Worm (Caenorhabditis elegans) whole organism, mixed stage, embryonic: ENCODE data around the gene T13H5.8.
A peak's percentile ranks its signal among the peaks of the same experiment; 100 is the strongest.

Experiments used
- M03D4.4 ChIP-seq: sonication (generic microtip); optimal IDR thresholded peaks from 2 replicates; lab custom pipeline; 2017; ENCODE audit warnings: mild to moderate bottlenecking, missing genetic modification characterization, missing compliant biosample characterization
- bed-3 ChIP-seq: fragments of 200-800 bp; sonication (Bioruptor generic); optimal IDR thresholded peaks from 3 replicates; lab custom pipeline; 2018; ENCODE audit warnings: mild to moderate bottlenecking, missing genetic modification characterization, moderate library complexity, missing compliant biosample characterization
- blmp-1 ChIP-seq: fragments of 150-350 bp; optimal IDR thresholded peaks from 2 replicates; lab custom pipeline; 2014; ENCODE audit warnings: missing biosample characterization, missing genetic modification characterization
- ceh-39 ChIP-seq: fragments of 150-350 bp; optimal IDR thresholded peaks from 2 replicates; lab custom pipeline; 2014; ENCODE audit warnings: missing biosample characterization, missing genetic modification characterization
- ces-1 ChIP-seq: fragments of 150-350 bp; optimal IDR thresholded peaks from 2 replicates; lab custom pipeline; 2014; ENCODE audit warnings: missing biosample characterization, missing genetic modification reagents, missing genetic modification characterization
- cnd-1 ChIP-seq: fragments of 200-800 bp; sonication (Bioruptor generic); optimal IDR thresholded peaks from 2 replicates; lab custom pipeline; 2018; ENCODE audit warnings: mild to moderate bottlenecking, missing genetic modification characterization, missing compliant biosample characterization
- elt-1 ChIP-seq: sonication (generic microtip); optimal IDR thresholded peaks from 2 replicates; lab custom pipeline; 2017; ENCODE audit warnings: missing genetic modification characterization, mild to moderate bottlenecking, missing compliant biosample characterization, antibody characterized with exemption, moderate library complexity, borderline replicate concordance; ENCODE audit not compliant: insufficient read depth
- elt-3 ChIP-seq: fragments of 150-350 bp; optimal IDR thresholded peaks from 2 replicates; lab custom pipeline; 2014; ENCODE audit warnings: missing biosample characterization, missing genetic modification characterization
- flh-1 ChIP-seq: fragments of 200-800 bp; sonication (Bioruptor generic); optimal IDR thresholded peaks from 2 replicates; lab custom pipeline; 2018; ENCODE audit warnings: mild to moderate bottlenecking, missing genetic modification characterization, moderate library complexity, missing compliant biosample characterization
- ham-2 ChIP-seq: fragments of 200-800 bp; sonication (Bioruptor generic); optimal IDR thresholded peaks from 2 replicates; lab custom pipeline; 2018; ENCODE audit warnings: mild to moderate bottlenecking, missing genetic modification characterization, missing compliant biosample characterization
- hlh-1 ChIP-seq: fragments of 150-350 bp; optimal IDR thresholded peaks from 2 replicates; lab custom pipeline; 2014; ENCODE audit warnings: missing biosample characterization, missing genetic modification reagents, missing genetic modification characterization
- lin-13 ChIP-seq: fragments of 150-350 bp; optimal IDR thresholded peaks from 2 replicates; lab custom pipeline; 2014; ENCODE audit warnings: missing biosample characterization, missing genetic modification characterization
- lin-32 ChIP-seq: fragments of 200-800 bp; sonication (Bioruptor generic); optimal IDR thresholded peaks from 2 replicates; lab custom pipeline; 2018; ENCODE audit warnings: mild to moderate bottlenecking, missing genetic modification characterization, missing compliant biosample characterization
- mab-5 ChIP-seq: fragments of 150-350 bp; optimal IDR thresholded peaks from 2 replicates; lab custom pipeline; 2014; ENCODE audit warnings: missing biosample characterization, missing genetic modification characterization
- mls-2 ChIP-seq: sonication (generic microtip); optimal IDR thresholded peaks from 2 replicates; lab custom pipeline; 2016; ENCODE audit warnings: mild to moderate bottlenecking, missing genetic modification characterization, moderate library complexity, missing compliant biosample characterization
- nhr-12 ChIP-seq: fragments of 150-350 bp; optimal IDR thresholded peaks from 2 replicates; lab custom pipeline; 2014; ENCODE audit warnings: missing biosample characterization, missing genetic modification characterization
- nhr-2 ChIP-seq: fragments of 150-350 bp; optimal IDR thresholded peaks from 2 replicates; lab custom pipeline; 2014; ENCODE audit warnings: missing biosample characterization, missing genetic modification characterization
- nhr-237 ChIP-seq: fragments of 150-350 bp; optimal IDR thresholded peaks from 2 replicates; lab custom pipeline; 2014; ENCODE audit warnings: missing biosample characterization, missing genetic modification characterization
- nhr-28 ChIP-seq: fragments of 150-350 bp; optimal IDR thresholded peaks from 2 replicates; lab custom pipeline; 2014; ENCODE audit warnings: missing biosample characterization, missing genetic modification characterization
- nhr-76 ChIP-seq: sonication (generic microtip); optimal IDR thresholded peaks from 2 replicates; lab custom pipeline; 2017; ENCODE audit warnings: missing biosample characterization, missing genetic modification characterization
- pha-4 ChIP-seq: fragments of 150-350 bp; optimal IDR thresholded peaks from 2 replicates; lab custom pipeline; 2018; ENCODE audit warnings: missing biosample characterization, missing genetic modification reagents, missing genetic modification characterization
- sem-2 ChIP-seq: fragments of 200-800 bp; sonication (Bioruptor generic); optimal IDR thresholded peaks from 2 replicates; lab custom pipeline; 2018; ENCODE audit warnings: mild to moderate bottlenecking, missing genetic modification characterization, missing compliant biosample characterization
- sptf-1 ChIP-seq: sonication (generic microtip); optimal IDR thresholded peaks from 2 replicates; lab custom pipeline; 2017; ENCODE audit warnings: mild to moderate bottlenecking, missing genetic modification characterization, moderate library complexity, missing compliant biosample characterization
- tbx-8 ChIP-seq: fragments of 200-800 bp; sonication (Bioruptor generic); optimal IDR thresholded peaks from 2 replicates; lab custom pipeline; 2018; ENCODE audit warnings: mild to moderate bottlenecking, missing genetic modification characterization, moderate library complexity, missing compliant biosample characterization
- unc-120 ChIP-seq: sonication (generic microtip); optimal IDR thresholded peaks from 2 replicates; lab custom pipeline; 2017; ENCODE audit warnings: missing genetic modification characterization, missing compliant biosample characterization; ENCODE audit not compliant: poor library complexity, severe bottlenecking
- unc-39 ChIP-seq: fragments of 150-350 bp; optimal IDR thresholded peaks from 2 replicates; lab custom pipeline; 2014; ENCODE audit warnings: missing biosample characterization, missing genetic modification characterization
- unc-62 ChIP-seq: fragments of 150-350 bp; optimal IDR thresholded peaks from 2 replicates; lab custom pipeline; 2014; ENCODE audit warnings: missing biosample characterization, missing genetic modification reagents, missing genetic modification characterization
- zip-8 ChIP-seq: fragments of 150-350 bp; optimal IDR thresholded peaks from 2 replicates; lab custom pipeline; 2014; ENCODE audit warnings: missing biosample characterization, missing genetic modification characterization
- ztf-11 ChIP-seq: fragments of 150-350 bp; optimal IDR thresholded peaks from 2 replicates; lab custom pipeline; 2014; ENCODE audit warnings: missing biosample characterization, missing genetic modification characterization

Gene T13H5.8

DNA sequence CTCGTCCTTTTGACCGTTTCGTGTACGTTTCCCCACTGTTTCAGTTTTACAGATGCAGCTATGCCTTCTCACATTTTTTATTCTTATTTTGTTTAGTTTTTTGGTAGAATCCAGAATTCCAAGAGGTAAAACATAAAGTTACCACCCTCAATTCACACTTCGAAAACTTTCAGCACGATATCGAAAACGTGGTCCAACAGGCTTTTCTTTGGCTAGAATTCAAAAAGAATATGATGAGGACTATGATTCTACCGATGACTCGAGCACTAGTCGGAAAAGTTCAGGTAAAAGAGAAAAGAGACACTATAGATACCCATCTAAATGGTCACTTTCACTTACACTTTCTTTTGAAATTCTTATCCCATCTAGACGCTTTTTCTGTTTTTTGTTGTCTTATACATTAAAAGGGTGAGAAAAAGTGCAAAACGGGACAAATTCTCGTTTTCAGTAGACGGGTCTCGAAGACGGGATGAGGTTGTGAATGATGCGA, 24.0 kb upstream of the T13H5.8 start, which contains the start of gene M05D6.9:
M05D6.9 (plus strand) TSS at position 51 of the 490 bp plus-strand sequence.
- TF ChIP-seq mab-5 (tag; lab: Kevin White, UChicago) (no peak), nhr-12 (tag; lab: Kevin White, UChicago) (no peak), nhr-2 (tag; lab: Kevin White, UChicago) (no peak), ces-1 (GFP tag; lab: Kevin White, UChicago) (no peak), tbx-8 (no peak), unc-39 (tag; lab: Kevin White, UChicago) (no peak), nhr-237 (tag; lab: Kevin White, UChicago) (no peak), mls-2 (tag; lab: Kevin White, UChicago) (no peak), lin-13 (no peak), nhr-76 (tag; lab: Kevin White, UChicago) (no peak), sem-2 (GFP tag; lab: Kevin White, UChicago) (no peak)

DNA sequence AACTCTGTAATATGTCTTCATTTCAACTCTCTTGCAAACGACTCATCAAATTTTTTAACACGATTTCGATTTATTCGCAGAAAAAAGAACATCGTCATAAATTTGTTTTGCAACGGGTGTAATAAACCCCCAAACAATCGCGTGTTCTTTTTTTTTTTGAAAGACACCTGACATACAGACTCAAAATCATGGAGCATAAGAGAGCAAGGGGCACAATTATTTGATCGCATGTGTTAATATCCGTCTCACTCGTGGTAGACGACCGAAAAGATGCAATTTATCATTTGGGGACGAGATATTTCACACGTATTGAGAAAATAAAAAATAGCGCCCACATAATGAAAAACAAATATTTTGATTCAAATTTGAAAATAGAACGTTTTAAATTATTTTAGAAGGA, 22.1 kb upstream of the T13H5.8 start:
- no peak for TF ChIP-seq hlh-1 (tag; lab: Kevin White, UChicago)
- TF ChIP-seq ztf-11 (tag; lab: Kevin White, UChicago), result no peak
- TF ChIP-seq, all 35 proteins: peak for 0

DNA sequence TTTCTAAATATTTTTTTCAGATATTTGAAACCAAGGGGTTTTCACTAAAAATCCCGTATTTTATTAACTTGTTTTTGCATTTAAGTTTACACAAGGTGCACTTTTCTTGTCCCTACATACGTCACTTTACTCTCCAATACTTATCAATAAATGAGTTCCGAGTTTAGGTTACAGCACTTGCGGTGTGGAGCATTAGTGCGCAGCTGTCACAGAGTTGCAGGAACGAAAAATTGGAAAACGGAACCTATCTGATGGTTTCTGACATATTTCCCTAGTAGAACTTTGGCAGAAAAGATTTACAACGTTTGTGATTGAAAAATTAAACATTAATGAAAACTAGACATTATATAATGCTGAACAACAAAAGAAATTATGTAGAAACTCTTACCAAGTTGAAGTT, 20.1 kb upstream of the T13H5.8 start:
- no peak for TF ChIP-seq ham-2
- no peak for TF ChIP-seq lin-32 (GFP tag; lab: Kevin White, UChicago)
- no peak for TF ChIP-seq elt-3 (tag; lab: Kevin White, UChicago)
- peak; percentile 96 for TF ChIP-seq hlh-1 (tag; lab: Kevin White, UChicago)

DNA sequence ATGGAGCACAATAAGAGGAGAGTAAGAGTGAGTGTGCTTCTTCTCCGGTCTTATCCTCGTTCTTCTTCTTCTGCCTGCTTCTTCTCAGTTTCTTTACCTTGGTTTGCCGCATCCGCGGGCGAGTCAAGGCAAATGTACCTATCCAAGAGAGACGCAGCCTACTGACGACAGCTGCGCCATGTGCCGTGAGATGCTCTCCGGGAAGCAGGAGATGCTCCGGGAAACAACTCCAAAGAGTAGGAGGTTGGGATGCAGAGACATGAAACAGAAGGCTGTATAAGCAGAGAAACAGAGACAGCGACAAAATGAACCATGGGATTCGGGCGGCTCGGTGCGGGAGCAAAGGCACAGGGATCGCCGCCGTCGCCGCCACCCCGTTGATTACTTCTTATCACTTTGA, 19.3 kb upstream of the T13H5.8 start:
- TF ChIP-seq unc-120 (tag; lab: Kevin White, UChicago), result peak; percentile 95
- peak; percentile 100 for TF ChIP-seq hlh-1 (tag; lab: Kevin White, UChicago)
- TF ChIP-seq M03D4.4 (tag; lab: Kevin White, UChicago), result peak; percentile 25
- TF ChIP-seq cnd-1 (tag; lab: Kevin White, UChicago), result no peak
- TF ChIP-seq unc-62, result peak; percentile 66
- no peak for TF ChIP-seq flh-1 (GFP tag; lab: Kevin White, UChicago)
- no peak for TF ChIP-seq ceh-39

DNA sequence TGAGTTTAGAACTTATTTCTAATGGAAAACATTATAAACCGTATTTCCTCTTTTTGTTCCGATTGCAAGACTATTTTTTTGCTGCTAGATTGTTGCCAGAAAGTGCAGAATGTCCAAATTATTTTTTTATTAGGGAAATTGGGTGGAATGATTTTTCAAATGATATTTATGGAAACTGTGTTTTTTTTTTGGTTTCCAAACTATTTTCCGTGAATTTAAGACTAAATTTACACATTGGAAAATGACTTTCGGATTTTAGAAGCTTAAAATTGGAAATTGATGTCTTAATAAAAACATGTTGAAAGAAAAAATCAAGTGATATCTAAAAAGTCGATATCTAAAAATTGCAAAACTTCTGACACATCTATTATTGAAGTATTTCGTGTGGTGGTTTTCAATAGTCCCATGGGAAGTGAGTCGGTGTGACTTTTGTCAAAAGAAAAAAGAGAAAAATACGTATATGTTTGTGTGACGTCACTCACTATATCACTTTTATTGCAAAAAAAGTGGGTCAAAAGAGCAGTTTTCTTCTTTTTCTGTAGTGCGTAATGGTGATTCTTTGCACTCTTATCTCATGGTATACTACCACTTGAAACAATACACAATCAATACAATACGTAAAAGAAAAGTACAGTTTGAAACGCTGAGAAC, 14.1 kb upstream of the T13H5.8 start:
- no peak for TF ChIP-seq sem-2 (GFP tag; lab: Kevin White, UChicago)
- no peak for TF ChIP-seq lin-13
- no peak for TF ChIP-seq bed-3 (GFP tag; lab: Kevin White, UChicago)
- no peak for TF ChIP-seq elt-3 (tag; lab: Kevin White, UChicago)
- no peak for TF ChIP-seq unc-120 (tag; lab: Kevin White, UChicago)
- TF ChIP-seq, all 35 proteins: peak for 0

DNA sequence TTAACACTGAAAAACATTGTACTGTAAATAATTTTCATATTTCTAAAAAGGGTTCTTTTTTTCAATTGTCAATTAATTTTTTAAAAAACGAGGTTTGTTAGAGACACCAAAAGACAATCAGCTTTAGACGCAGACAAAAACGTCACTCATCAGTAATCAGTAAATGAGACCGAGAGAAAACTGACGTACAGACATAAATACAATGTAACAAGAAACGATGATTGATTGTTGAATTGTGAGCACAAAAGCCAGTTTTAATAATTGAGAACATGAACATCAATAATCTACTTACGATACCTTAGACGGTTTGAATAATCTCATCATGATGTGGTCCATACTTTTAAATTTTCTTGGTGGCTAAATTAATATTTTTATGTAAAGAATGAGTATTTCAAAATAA, 11.6 kb upstream of the T13H5.8 start:
- TF ChIP-seq unc-39 (tag; lab: Kevin White, UChicago) (no peak), elt-1 (tag; lab: Kevin White, UChicago) (no peak), tbx-8 (no peak), unc-120 (tag; lab: Kevin White, UChicago) (no peak), hlh-1 (tag; lab: Kevin White, UChicago) (no peak), bed-3 (GFP tag; lab: Kevin White, UChicago) (no peak), blmp-1 (tag; lab: Kevin White, UChicago) (no peak), elt-3 (tag; lab: Kevin White, UChicago) (no peak), ces-1 (GFP tag; lab: Kevin White, UChicago) (no peak), nhr-28 (tag; lab: Kevin White, UChicago) (no peak)
- TF ChIP-seq, all 35 proteins: peak for 0

DNA sequence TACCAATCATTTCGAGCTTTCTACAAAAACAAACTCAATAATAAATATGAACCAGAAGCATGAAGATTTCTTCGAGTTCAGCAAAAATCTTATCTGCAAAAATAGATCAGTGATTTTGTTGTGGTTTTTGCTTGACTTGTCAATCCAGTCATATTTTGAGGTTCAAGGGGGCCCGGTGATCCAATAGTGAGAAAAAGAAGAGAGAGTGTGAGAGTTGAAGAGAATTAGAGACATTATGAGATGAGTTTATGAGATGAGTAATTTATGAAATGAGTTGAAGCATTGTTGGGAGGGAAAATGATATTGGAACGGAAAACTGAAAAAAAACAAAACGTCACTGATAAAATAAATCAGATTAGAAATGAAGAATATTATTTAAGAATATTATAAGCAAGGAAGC, 9.4 kb upstream of the T13H5.8 start, which contains the start of gene T13H5.1:
T13H5.1 (minus strand) TSS at position 101 of the 400 bp plus-strand sequence.
- TF ChIP-seq pha-4 (tag; lab: Kevin White, UChicago) (no peak), lin-13 (no peak), flh-1 (GFP tag; lab: Kevin White, UChicago) (no peak), unc-120 (tag; lab: Kevin White, UChicago) (no peak), unc-39 (tag; lab: Kevin White, UChicago) (no peak), sptf-1 (no peak), blmp-1 (tag; lab: Kevin White, UChicago) (no peak), zip-8 (tag; lab: Kevin White, UChicago) (no peak)
